Worm (Caenorhabditis elegans) whole organism, late embryonic: ENCODE data around the gene nac-2.

Experiments used
- C38D4.7 ChIP-seq: fragments of 200-800 bp; sonication (Bioruptor generic); optimal IDR thresholded peaks from 2 replicates; lab custom pipeline; 2018; ENCODE audit warnings: mild to moderate bottlenecking, missing genetic modification characterization, moderate library complexity, missing compliant biosample characterization
- K09A11.1 ChIP-seq: sonication (generic microtip); optimal IDR thresholded peaks from 2 replicates; lab custom pipeline; 2017; ENCODE audit warnings: antibody characterized with exemption, mild to moderate bottlenecking, missing genetic modification characterization, missing compliant biosample characterization; ENCODE audit not compliant: insufficient read depth
- ceh-6 ChIP-seq: fragments of 200-800 bp; sonication (Bioruptor generic); optimal IDR thresholded peaks from 2 replicates; lab custom pipeline; 2018; ENCODE audit warnings: mild to moderate bottlenecking, missing genetic modification characterization, missing compliant biosample characterization
- dve-1 ChIP-seq: sonication (generic microtip); optimal IDR thresholded peaks from 2 replicates; lab custom pipeline; 2017; ENCODE audit warnings: antibody characterized with exemption, mild to moderate bottlenecking, missing genetic modification characterization, missing compliant biosample characterization
- fkh-10 ChIP-seq: fragments of 150-350 bp; optimal IDR thresholded peaks from 2 replicates; lab custom pipeline; 2014; ENCODE audit warnings: missing biosample characterization, missing genetic modification reagents, missing genetic modification characterization
- hlh-30 ChIP-seq: sonication (generic microtip); optimal IDR thresholded peaks from 2 replicates; lab custom pipeline; 2017; ENCODE audit warnings: antibody characterized with exemption, missing genetic modification characterization, missing compliant biosample characterization; ENCODE audit not compliant: insufficient read depth
- lin-11 ChIP-seq: fragments of 200-800 bp; sonication (Bioruptor generic); optimal IDR thresholded peaks from 2 replicates; lab custom pipeline; 2018; ENCODE audit warnings: mild to moderate bottlenecking, missing genetic modification characterization, missing compliant biosample characterization
- nfya-1 ChIP-seq: sonication (generic microtip); optimal IDR thresholded peaks from 2 replicates; lab custom pipeline; 2017; ENCODE audit warnings: missing genetic modification characterization, mild to moderate bottlenecking, missing compliant biosample characterization, antibody characterized with exemption, moderate library complexity
- pag-3 ChIP-seq: sonication (generic microtip); optimal IDR thresholded peaks from 2 replicates; lab custom pipeline; 2016; ENCODE audit warnings: missing compliant biosample characterization, missing genetic modification characterization, borderline replicate concordance
- pha-4 ChIP-seq: fragments of 150-350 bp; optimal IDR thresholded peaks from 2 replicates; lab custom pipeline; 2018; ENCODE audit warnings: missing biosample characterization, missing genetic modification reagents, missing genetic modification characterization
- rnt-1 ChIP-seq: sonication (generic microtip); optimal IDR thresholded peaks from 2 replicates; lab custom pipeline; 2016; ENCODE audit warnings: missing genetic modification characterization, missing compliant biosample characterization
- sox-4 ChIP-seq: sonication (generic microtip); optimal IDR thresholded peaks from 2 replicates; lab custom pipeline; 2017; ENCODE audit warnings: mild to moderate bottlenecking, missing genetic modification characterization, inconsistent platforms, missing compliant biosample characterization
- tbx-2 ChIP-seq: sonication (generic microtip); optimal IDR thresholded peaks from 2 replicates; lab custom pipeline; 2016; ENCODE audit warnings: missing genetic modification characterization, missing compliant biosample characterization
- unc-3 ChIP-seq, 2 experiments: fragments of 200-800 bp in 1 of 2; sonication (Bioruptor generic) in 1 of 2; sonication (generic microtip) in 1 of 2; conservative IDR thresholded peaks in 1 of 2; optimal IDR thresholded peaks in 1 of 2; 2 replicates each; pipeline versions ENCODE4 v1.3.6 to Lab custom; 2016 to 2022; ENCODE audit warnings: missing compliant biosample characterization in 2 of 2, missing genetic modification characterization in 2 of 2, missing genetic modification reagents in 1 of 2

- peak; percentile 18 for TF ChIP-seq nfya-1 (tag; lab: Kevin White, UChicago)
- no peak for TF ChIP-seq pag-3 (tag; lab: Kevin White, UChicago)
- TF ChIP-seq C38D4.7 (GFP tag; lab: Kevin White, UChicago), result no peak
- TF ChIP-seq sox-4 (tag; lab: Kevin White, UChicago), result no peak
- no peak for TF ChIP-seq K09A11.1 (tag; lab: Kevin White, UChicago)
- TF ChIP-seq tbx-2, result no peak
- TF ChIP-seq lin-11, result no peak
- no peak for TF ChIP-seq pha-4 (tag; lab: Kevin White, UChicago)
- no peak for TF ChIP-seq dve-1 (tag; lab: Kevin White, UChicago)
- TF ChIP-seq fkh-10 (GFP tag; lab: Kevin White, UChicago), result no peak
- TF ChIP-seq hlh-30 (tag; lab: Kevin White, UChicago), result no peak
- TF ChIP-seq unc-3 (GFP tag; conservative IDR thresholded peaks at IDR 0.05; lab: Robert Waterston, UW), result no peak
- no peak for TF ChIP-seq unc-3 (tag; optimal IDR thresholded peaks at IDR 0.05; lab: Kevin White, UChicago)
- no peak for TF ChIP-seq ceh-6 (GFP tag; lab: Kevin White, UChicago)
- no peak for TF ChIP-seq rnt-1
These were observed 46.3 kb upstream of the nac-2 start, which contains the start of the genes mccc-2 and mrpl-44 for ce11 chrIII:9089325-9089823.
